Worm (Caenorhabditis elegans) whole organism, midembryonic: Measurements from ENCODE around the gene W10G11.19.

Source experiments
- T22C8.4 ChIP-seq: fragments of 200-800 bp; sonication (Bioruptor generic); IDR thresholded peaks from 2 replicates; pipeline ENCODE4 v1.3.6; 2022; ENCODE audit warnings: missing genetic modification characterization, missing compliant biosample characterization
- cog-1 ChIP-seq: sonication (generic microtip); optimal IDR thresholded peaks from 2 replicates; lab custom pipeline; 2016; ENCODE audit warnings: missing genetic modification characterization, missing compliant biosample characterization
- flt-1 ChIP-seq: fragments of 200-800 bp; sonication (Bioruptor generic); IDR thresholded peaks from 2 replicates; pipeline ENCODE4 v1.3.6; 2022; ENCODE audit warnings: missing genetic modification characterization, missing compliant biosample characterization
- med-1 ChIP-seq: sonication (generic microtip); optimal IDR thresholded peaks from 2 replicates; lab custom pipeline; 2017; ENCODE audit warnings: missing genetic modification characterization, mild to moderate bottlenecking, missing compliant biosample characterization, antibody characterized with exemption, missing genetic modification reagents; ENCODE audit not compliant: insufficient read depth
- ref-1 ChIP-seq: fragments of 200-800 bp; sonication (Bioruptor generic); conservative IDR thresholded peaks from 2 replicates; pipeline ENCODE4 v1.3.6; 2022; ENCODE audit warnings: missing genetic modification reagents, missing genetic modification characterization, missing compliant biosample characterization
- tab-1 ChIP-seq: fragments of 200-800 bp; sonication (Bioruptor generic); IDR thresholded peaks from 2 replicates; pipeline ENCODE4 v1.3.6; 2022; ENCODE audit warnings: missing genetic modification characterization, missing compliant biosample characterization
- ztf-23 ChIP-seq: fragments of 200-800 bp; sonication (Bioruptor generic); IDR thresholded peaks from 2 replicates; pipeline ENCODE4 v1.3.6; 2022; ENCODE audit warnings: missing genetic modification reagents, missing genetic modification characterization, missing compliant biosample characterization
- ztf-29 ChIP-seq: fragments of 200-800 bp; sonication (Bioruptor generic); IDR thresholded peaks from 2 replicates; pipeline ENCODE4 v1.3.6; 2022; ENCODE audit warnings: missing genetic modification reagents, missing genetic modification characterization, missing compliant biosample characterization

DNA sequence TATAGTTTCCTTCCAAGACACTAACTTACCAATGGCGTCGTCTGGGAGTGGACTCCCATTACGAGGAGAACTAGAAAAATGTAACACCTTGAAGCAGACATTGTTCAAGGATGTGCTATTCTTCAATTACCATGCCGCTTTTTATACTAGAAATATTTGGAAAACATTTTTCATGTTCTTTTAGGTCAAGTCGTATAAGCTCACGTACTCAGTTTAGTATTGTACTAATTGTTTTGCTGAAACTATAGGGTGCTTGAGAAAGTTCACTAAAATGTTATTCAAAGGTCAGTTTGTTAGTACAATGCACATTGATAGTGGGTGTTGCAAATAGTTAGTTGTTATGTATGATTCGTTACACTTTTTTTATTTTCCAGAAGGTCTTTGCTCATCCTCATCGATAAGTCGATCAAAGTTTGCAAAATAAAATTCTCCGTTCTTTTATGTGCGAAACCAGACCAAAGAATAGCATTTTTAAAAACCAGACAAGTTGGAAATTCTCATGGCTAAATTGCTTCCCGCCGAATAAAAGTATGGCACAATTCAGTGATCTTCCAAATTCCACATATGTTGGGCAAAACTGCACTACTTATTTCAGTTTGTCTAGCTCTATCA, 20.6 kb downstream of the W10G11.19 start, which contains the start of the genes clec-128 and clec-129:
- no peak for TF ChIP-seq flt-1
- no peak for TF ChIP-seq ztf-23 (GFP tag; lab: Robert Waterston, UW)
- TF ChIP-seq ztf-29 (GFP tag; lab: Robert Waterston, UW): no peak
- TF ChIP-seq T22C8.4 (GFP tag; lab: Robert Waterston, UW): no peak
- TF ChIP-seq tab-1 (GFP tag; lab: Robert Waterston, UW): no peak
- TF ChIP-seq cog-1: no peak
- no peak for TF ChIP-seq ref-1 (GFP tag; lab: Robert Waterston, UW)
- no peak for TF ChIP-seq med-1 (GFP tag; lab: Kevin White, UChicago)
